Worm (Caenorhabditis elegans) whole organism, young adult: Measurements from ENCODE around the gene W03C9.5.

Experiments used
- F33H1.4 ChIP-seq: fragments of 200-800 bp; sonication (Bioruptor generic); IDR thresholded peaks from 2 replicates; pipeline ENCODE4 v1.3.6; 2022; ENCODE audit warnings: missing genetic modification reagents, missing genetic modification characterization, missing compliant biosample characterization
- F57A8.1 ChIP-seq: fragments of 200-800 bp; sonication (Bioruptor generic); optimal IDR thresholded peaks from 2 replicates; lab custom pipeline; 2018; ENCODE audit warnings: mild to moderate bottlenecking, missing genetic modification characterization, moderate library complexity, missing compliant biosample characterization
- K11D2.4 ChIP-seq: fragments of 200-800 bp; sonication (Bioruptor generic); IDR thresholded peaks from 2 replicates; pipeline ENCODE4 v1.3.6; 2022; ENCODE audit warnings: missing genetic modification reagents, missing genetic modification characterization, missing compliant biosample characterization
- K12H6.12 ChIP-seq: fragments of 200-800 bp; sonication (Bioruptor generic); optimal IDR thresholded peaks from 2 replicates; lab custom pipeline; 2018; ENCODE audit warnings: mild to moderate bottlenecking, missing genetic modification characterization, missing compliant biosample characterization
- T26A5.8 ChIP-seq: sonication (generic microtip); optimal IDR thresholded peaks from 2 replicates; lab custom pipeline; 2016; ENCODE audit warnings: missing genetic modification characterization, missing compliant biosample characterization
- Y53F4B.3 ChIP-seq: fragments of 200-800 bp; sonication (Bioruptor generic); IDR thresholded peaks from 2 replicates; pipeline ENCODE4 v1.3.6; 2022; ENCODE audit warnings: missing genetic modification reagents, missing genetic modification characterization, missing compliant biosample characterization
- Y95B8A.8 ChIP-seq: fragments of 200-800 bp; sonication (Bioruptor generic); IDR thresholded peaks from 2 replicates; pipeline ENCODE4 v1.3.6; 2022; ENCODE audit warnings: missing genetic modification reagents, missing genetic modification characterization, missing compliant biosample characterization
- ama-1 ChIP-seq, 3 experiments: fragments of 150-350 bp in 1 of 3; sonication (generic microtip) in 2 of 3; optimal IDR thresholded peaks; 2 replicates each; lab custom pipeline; 2014 to 2018; ENCODE audit warnings: missing biosample characterization in 2 of 3, missing genetic modification characterization in 2 of 3, missing genetic modification reagents in 2 of 3
- atf-7 ChIP-seq: sonication (generic microtip); optimal IDR thresholded peaks from 2 replicates; lab custom pipeline; 2017; ENCODE audit warnings: mild to moderate bottlenecking, missing genetic modification characterization, missing compliant biosample characterization
- athp-1 ChIP-seq: sonication (generic microtip); optimal IDR thresholded peaks from 2 replicates; lab custom pipeline; 2017; ENCODE audit warnings: mild to moderate bottlenecking, missing genetic modification characterization, missing compliant biosample characterization
- bed-1 ChIP-seq: fragments of 200-800 bp; sonication (Bioruptor generic); IDR thresholded peaks from 2 replicates; pipeline ENCODE4 v1.3.6; 2022; ENCODE audit warnings: missing genetic modification reagents, missing genetic modification characterization, missing compliant biosample characterization
- ccch-3 ChIP-seq: fragments of 200-800 bp; sonication (Bioruptor generic); optimal IDR thresholded peaks from 2 replicates; lab custom pipeline; 2018; ENCODE audit warnings: mild to moderate bottlenecking, missing genetic modification characterization, missing compliant biosample characterization
- cebp-1 ChIP-seq, 2 experiments: fragments of 200-800 bp in 1 of 2; sonication (Bioruptor generic) in 1 of 2; sonication (generic microtip) in 1 of 2; IDR thresholded peaks in 1 of 2; optimal IDR thresholded peaks in 1 of 2; 2 replicates each; pipeline versions ENCODE4 v1.3.6 to Lab custom; 2017 to 2022; ENCODE audit warnings: missing compliant biosample characterization in 2 of 2, missing genetic modification characterization in 2 of 2, mild to moderate bottlenecking in 1 of 2, missing genetic modification reagents in 1 of 2, moderate library complexity in 1 of 2
- ceh-40 ChIP-seq: fragments of 200-800 bp; sonication (Bioruptor generic); IDR thresholded peaks from 2 replicates; pipeline ENCODE4 v1.3.6; 2022; ENCODE audit warnings: missing genetic modification characterization, missing compliant biosample characterization
- ceh-79 ChIP-seq: sonication (generic microtip); optimal IDR thresholded peaks from 2 replicates; lab custom pipeline; 2017; ENCODE audit warnings: mild to moderate bottlenecking, missing genetic modification characterization, missing compliant biosample characterization
- chd-7 ChIP-seq: sonication (generic microtip); optimal IDR thresholded peaks from 2 replicates; lab custom pipeline; 2016; ENCODE audit warnings: mild to moderate bottlenecking, missing genetic modification characterization, moderate library complexity, missing compliant biosample characterization
- die-1 ChIP-seq: sonication (generic microtip); optimal IDR thresholded peaks from 2 replicates; lab custom pipeline; 2016; ENCODE audit warnings: missing genotype, mild to moderate bottlenecking, missing genetic modification characterization, missing compliant biosample characterization
- dox-1 ChIP-seq: fragments of 200-800 bp; sonication (Bioruptor generic); IDR thresholded peaks from 2 replicates; pipeline ENCODE4 v1.3.6; 2022; ENCODE audit warnings: missing genetic modification reagents, missing genetic modification characterization, missing compliant biosample characterization
- dpff-1 ChIP-seq: sonication (generic microtip); optimal IDR thresholded peaks from 2 replicates; lab custom pipeline; 2017; ENCODE audit warnings: mild to moderate bottlenecking, missing genetic modification characterization, missing compliant biosample characterization
- dpl-1 ChIP-seq: fragments of 150-350 bp; optimal IDR thresholded peaks from 2 replicates; lab custom pipeline; 2014; ENCODE audit warnings: missing biosample characterization, missing genetic modification reagents, missing genetic modification characterization
- egl-44 ChIP-seq: fragments of 200-800 bp; sonication (Bioruptor generic); IDR thresholded peaks from 2 replicates; pipeline ENCODE4 v1.3.6; 2022; ENCODE audit warnings: missing genetic modification reagents, missing genetic modification characterization, missing compliant biosample characterization
- egrh-3 ChIP-seq: fragments of 200-800 bp; sonication (Bioruptor generic); IDR thresholded peaks from 2 replicates; pipeline ENCODE4 v1.3.6; 2022; ENCODE audit warnings: missing genetic modification reagents, missing genetic modification characterization, missing compliant biosample characterization
- hrde-1 ChIP-seq: sonication (generic microtip); optimal IDR thresholded peaks from 2 replicates; lab custom pipeline; 2016; ENCODE audit warnings: missing genetic modification characterization, mild to moderate bottlenecking, missing compliant biosample characterization, moderate library complexity, missing genotype, missing genetic modification reagents, borderline replicate concordance
- hsf-1 ChIP-seq: fragments of 200-800 bp; sonication (Bioruptor generic); IDR thresholded peaks from 2 replicates; pipeline ENCODE4 v1.3.6; 2022; ENCODE audit warnings: missing genetic modification reagents, missing genetic modification characterization, missing compliant biosample characterization
- lin-26 ChIP-seq: fragments of 200-800 bp; sonication (Bioruptor generic); IDR thresholded peaks from 2 replicates; pipeline ENCODE4 v1.3.6; 2022; ENCODE audit warnings: missing genetic modification reagents, missing genetic modification characterization, missing compliant biosample characterization
- lsl-1 ChIP-seq: fragments of 200-800 bp; sonication (Bioruptor generic); optimal IDR thresholded peaks from 2 replicates; lab custom pipeline; 2018; ENCODE audit warnings: mild to moderate bottlenecking, missing genetic modification characterization, moderate library complexity, missing compliant biosample characterization
- madf-10 ChIP-seq: sonication (generic microtip); optimal IDR thresholded peaks from 2 replicates; lab custom pipeline; 2016; ENCODE audit warnings: mild to moderate bottlenecking, missing genetic modification characterization, missing compliant biosample characterization
- madf-8 ChIP-seq: fragments of 200-800 bp; sonication (Bioruptor generic); conservative IDR thresholded peaks from 2 replicates; pipeline ENCODE4 v1.3.6; 2022; ENCODE audit warnings: missing genetic modification reagents, missing genetic modification characterization, missing compliant biosample characterization
- mcd-1 ChIP-seq: fragments of 200-800 bp; sonication (Bioruptor generic); IDR thresholded peaks from 2 replicates; pipeline ENCODE4 v1.3.6; 2022; ENCODE audit warnings: missing genetic modification reagents, missing genetic modification characterization, missing compliant biosample characterization
- nfya-2 ChIP-seq: fragments of 200-800 bp; sonication (Bioruptor generic); IDR thresholded peaks from 2 replicates; pipeline ENCODE4 v1.3.6; 2022; ENCODE audit warnings: missing genetic modification reagents, missing genetic modification characterization, missing compliant biosample characterization
- nfyb-1 ChIP-seq: fragments of 200-800 bp; sonication (Bioruptor generic); IDR thresholded peaks from 2 replicates; pipeline ENCODE4 v1.3.6; 2022; ENCODE audit warnings: missing genetic modification reagents, missing genetic modification characterization, missing compliant biosample characterization
- nhr-120 ChIP-seq: fragments of 200-800 bp; sonication (Bioruptor generic); IDR thresholded peaks from 2 replicates; pipeline ENCODE4 v1.3.6; 2022; ENCODE audit warnings: missing genetic modification characterization, missing compliant biosample characterization
- nhr-90 ChIP-seq: sonication (generic microtip); optimal IDR thresholded peaks from 2 replicates; lab custom pipeline; 2016; ENCODE audit warnings: missing genotype, mild to moderate bottlenecking, missing genetic modification characterization, missing compliant biosample characterization
- pha-4 ChIP-seq: fragments of 150-350 bp; sonication (generic microtip); optimal IDR thresholded peaks from 2 replicates; lab custom pipeline; 2014; ENCODE audit warnings: missing biosample characterization, missing genetic modification reagents, missing genetic modification characterization
- sdz-38 ChIP-seq: sonication (generic microtip); optimal IDR thresholded peaks from 2 replicates; lab custom pipeline; 2016; ENCODE audit warnings: missing genotype, missing genetic modification characterization, missing compliant biosample characterization
- snpc-1.3 ChIP-seq: sonication (generic microtip); optimal IDR thresholded peaks from 2 replicates; lab custom pipeline; 2017; ENCODE audit warnings: missing genetic modification characterization, mild to moderate bottlenecking, missing compliant biosample characterization, antibody characterized with exemption, moderate library complexity, missing genotype, missing genetic modification reagents; ENCODE audit not compliant: insufficient read depth
- tbp1 ChIP-seq: fragments of 200-800 bp; sonication (Bioruptor generic); optimal IDR thresholded peaks from 2 replicates; lab custom pipeline; 2018; ENCODE audit warnings: mild to moderate bottlenecking, missing genetic modification characterization, missing compliant biosample characterization
- unc-130 ChIP-seq: sonication (generic microtip); optimal IDR thresholded peaks from 2 replicates; lab custom pipeline; 2016; ENCODE audit warnings: missing genetic modification reagents, missing genetic modification characterization, missing compliant biosample characterization
- zfh-2 ChIP-seq: fragments of 200-800 bp; sonication (Bioruptor generic); conservative IDR thresholded peaks from 2 replicates; pipeline ENCODE4 v1.3.6; 2022; ENCODE audit warnings: missing genetic modification reagents, missing genetic modification characterization, missing compliant biosample characterization
- ztf-18 ChIP-seq: sonication (generic microtip); optimal IDR thresholded peaks from 2 replicates; lab custom pipeline; 2016; ENCODE audit warnings: missing genotype, mild to moderate bottlenecking, missing genetic modification characterization, missing compliant biosample characterization
- ztf-25 ChIP-seq: fragments of 200-800 bp; sonication (Bioruptor generic); IDR thresholded peaks from 2 replicates; pipeline ENCODE4 v1.3.6; 2022; ENCODE audit warnings: missing genetic modification reagents, missing genetic modification characterization, missing compliant biosample characterization
- ztf-26 ChIP-seq: sonication (generic microtip); optimal IDR thresholded peaks from 2 replicates; lab custom pipeline; 2017; ENCODE audit warnings: missing genetic modification characterization, missing compliant biosample characterization

Gene W03C9.5

ce11 chrII:11964847-11965246, 2.5 kb downstream of the W03C9.5 start (continued):
- no peak for TF ChIP-seq dpl-1 (GFP tag; lab: Kevin White, UChicago)
- TF ChIP-seq sdz-38 (tag; lab: Kevin White, UChicago): no peak
- TF ChIP-seq egl-44 (GFP tag; lab: Robert Waterston, UW): 0 out of 2 replicates have a peak, but pooled peaks have one; percentile 37
- TF ChIP-seq ztf-25 (GFP tag; lab: Robert Waterston, UW): no peak
- TF ChIP-seq madf-8 (GFP tag; lab: Robert Waterston, UW): no peak
- no peak for TF ChIP-seq F57A8.1
- TF ChIP-seq hrde-1 (tag; lab: Kevin White, UChicago): peak; percentile 1
- TF ChIP-seq snpc-1.3: no peak
- TF ChIP-seq nhr-120: no peak
- peak; percentile 30 for TF ChIP-seq ama-1 (optimal IDR thresholded peaks at IDR 0.05; lab: Kevin White, UChicago)
- TF ChIP-seq ama-1 (GFP tag; optimal IDR thresholded peaks at IDR 0.05; lab: Kevin White, UChicago): no peak
- no peak for TF ChIP-seq egrh-3 (GFP tag; lab: Robert Waterston, UW)
- peak; percentile 20; the same call in 1 of the 2 replicates for TF ChIP-seq dox-1 (GFP tag; lab: Robert Waterston, UW)
- no peak for TF ChIP-seq Y53F4B.3 (GFP tag; lab: Robert Waterston, UW)
- no peak for TF ChIP-seq K12H6.12 (tag; lab: Kevin White, UChicago)
- TF ChIP-seq atf-7 (tag; lab: Kevin White, UChicago): no peak
- 0 out of 2 replicates have a peak, but pooled peaks have one; percentile 23 for TF ChIP-seq zfh-2 (GFP tag; lab: Robert Waterston, UW)
- TF ChIP-seq ceh-40 (GFP tag; lab: Robert Waterston, UW): no peak
- TF ChIP-seq hsf-1 (GFP tag; lab: Robert Waterston, UW): no peak
- TF ChIP-seq ztf-26 (tag; lab: Kevin White, UChicago): no peak
- TF ChIP-seq ccch-3 (GFP tag; lab: Kevin White, UChicago): no peak
- no peak for TF ChIP-seq unc-130 (GFP tag; lab: Kevin White, UChicago)
- no peak for TF ChIP-seq ceh-79 (tag; lab: Kevin White, UChicago)
- TF ChIP-seq tbp1 (GFP tag; lab: Kevin White, UChicago): no peak
- TF ChIP-seq Y95B8A.8 (GFP tag; lab: Robert Waterston, UW): no peak
- TF ChIP-seq dpff-1 (tag; lab: Kevin White, UChicago): no peak
- TF ChIP-seq cebp-1 (GFP tag; IDR thresholded peaks at IDR 0.05; lab: Robert Waterston, UW): no peak
- TF ChIP-seq cebp-1 (tag; optimal IDR thresholded peaks at IDR 0.05; lab: Kevin White, UChicago): peak; percentile 15
- TF ChIP-seq mcd-1: no peak
- no peak for TF ChIP-seq lsl-1 (GFP tag; lab: Kevin White, UChicago)
- TF ChIP-seq bed-1 (GFP tag; lab: Robert Waterston, UW): no peak
- TF ChIP-seq ztf-18 (tag; lab: Kevin White, UChicago): no peak
- no peak for TF ChIP-seq T26A5.8 (tag; lab: Kevin White, UChicago)
- peak; percentile 60 for TF ChIP-seq nfyb-1
- peak; percentile 35 for TF ChIP-seq athp-1 (tag; lab: Kevin White, UChicago)
- peak; percentile 12; the same call in 1 of the 2 replicates for TF ChIP-seq K11D2.4 (GFP tag; lab: Robert Waterston, UW)
- no peak for TF ChIP-seq lin-26 (GFP tag; lab: Robert Waterston, UW)
- no peak for TF ChIP-seq nhr-90 (tag; lab: Kevin White, UChicago)
- TF ChIP-seq pha-4 (tag; lab: Kevin White, UChicago): no peak

- TF ChIP-seq F33H1.4 (GFP tag; lab: Robert Waterston, UW) (no peak), nfyb-1 (peak; percentile 94), madf-10 (no peak), die-1 (tag; lab: Kevin White, UChicago) (no peak), nfya-2 (0 out of 2 replicates have a peak, but pooled peaks have one; percentile 41), chd-7 (tag; lab: Kevin White, UChicago) (no peak)
Observed at ce11 chrII:11963132-11963630, 4.2 kb downstream of the W03C9.5 start.
